Worm (Caenorhabditis elegans): Measurements from ENCODE around the gene Y39A1A.27.

Y39A1A.27 gene

DNA sequence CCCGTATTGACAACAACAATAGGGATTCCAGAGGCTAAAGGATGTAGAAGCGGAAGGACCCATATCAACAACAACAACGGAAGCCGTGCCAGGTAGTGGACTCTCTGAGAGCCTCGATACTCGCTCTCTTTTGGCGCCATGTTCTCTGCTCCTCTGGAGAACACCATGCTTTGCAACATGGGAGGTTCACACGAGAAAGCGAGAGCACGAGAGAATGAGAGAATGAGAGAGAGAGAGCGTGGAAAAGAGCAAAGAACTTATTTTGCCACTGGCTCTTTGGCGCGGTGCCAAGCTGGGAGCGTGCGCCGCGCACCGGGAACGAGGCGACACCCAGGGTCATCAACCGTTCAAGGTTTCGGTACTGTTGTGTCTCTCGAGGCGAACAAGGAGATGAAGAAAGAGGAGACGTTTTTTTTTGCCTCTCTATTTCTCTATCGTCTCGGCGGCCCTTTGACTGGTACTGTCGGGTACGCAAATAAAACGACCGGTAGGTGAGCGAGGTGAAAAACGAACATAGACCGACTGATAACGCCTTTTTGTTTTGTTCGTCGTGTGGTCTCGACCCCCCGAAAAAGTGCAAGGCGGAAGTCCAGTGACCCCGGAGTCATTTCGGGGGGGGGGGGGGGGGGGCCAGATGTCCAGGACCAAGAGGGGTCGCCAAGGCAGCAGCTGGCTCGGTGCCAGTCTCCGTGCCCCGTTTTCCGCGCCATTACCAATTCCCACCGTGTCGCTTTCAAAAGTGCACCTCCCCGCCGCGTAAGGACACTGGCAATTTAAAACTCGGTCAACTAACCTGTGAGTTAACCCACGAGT is 6.0 kb upstream of the Y39A1A.27 start, which contains the start of gene Y39A1A.10 (continued):
- TF ChIP-seq sptf-1 (tag; optimal IDR thresholded peaks at IDR 0.05): no peak

ce11 chrIII:10633403-10633674 is 5.4 kb upstream of the Y39A1A.27 start, which contains the start of gene Y39A1A.9:
Gene Y39A1A.9 (minus strand): TSS chrIII:10633501.
- TF ChIP-seq grh-1 (GFP tag; IDR thresholded peaks at IDR 0.05) (no peak), elt-3 (tag; optimal IDR thresholded peaks at IDR 0.05) (no peak), ztf-11 (tag; optimal IDR thresholded peaks at IDR 0.05) (no peak), mef-2 (tag; optimal IDR thresholded peaks at IDR 0.05) (no peak), mab-9 (GFP tag; IDR thresholded peaks at IDR 0.05) (no peak), tlp-1 (tag; optimal IDR thresholded peaks at IDR 0.05) (no peak), snpc-4 (tag; optimal IDR thresholded peaks at IDR 0.05) (no peak), egl-13 (tag; optimal IDR thresholded peaks at IDR 0.05) (no peak), lin-13 (GFP tag; optimal IDR thresholded peaks at IDR 0.05) (no peak), nhr-76 (tag; optimal IDR thresholded peaks at IDR 0.05) (no peak), fkh-8 (tag; optimal IDR thresholded peaks at IDR 0.05) (no peak), egl-27 (tag; optimal IDR thresholded peaks at IDR 0.05) (no peak), fos-1 (tag; optimal IDR thresholded peaks at IDR 0.05) (no peak), nhr-85 (tag) (no peak), efl-1 (optimal IDR thresholded peaks at IDR 0.05) (no peak), efl-1 (GFP tag; optimal IDR thresholded peaks at IDR 0.05 in 1 of 2) (no peak), lin-14 (GFP tag; optimal IDR thresholded peaks at IDR 0.05) (no peak), nhr-19 (GFP tag; conservative IDR thresholded peaks at IDR 0.05) (no peak), hlh-17 (GFP tag; optimal IDR thresholded peaks at IDR 0.05; ENCODE audit: borderline replicate concordance) (no peak), fkh-10 (GFP tag; optimal IDR thresholded peaks at IDR 0.05) (no peak)

- TF ChIP-seq lin-39 (tag; optimal IDR thresholded peaks at IDR 0.05): peak; percentile 20
- peak; percentile 51 for TF ChIP-seq sup-37 (GFP tag; optimal IDR thresholded peaks at IDR 0.05)
- no peak for TF ChIP-seq C34B4.2 (tag; optimal IDR thresholded peaks at IDR 0.05)
- no peak for TF ChIP-seq alr-1 (tag; optimal IDR thresholded peaks at IDR 0.05; ENCODE audit: borderline replicate concordance)
- peak; percentile 36 for TF ChIP-seq unc-30 (tag; optimal IDR thresholded peaks at IDR 0.05)
- TF ChIP-seq elt-3 (tag; optimal IDR thresholded peaks at IDR 0.05): peak in 2 of 6 experiments; percentile 28 to 56
- TF ChIP-seq unc-130 (tag; optimal IDR thresholded peaks at IDR 0.05): no peak
- TF ChIP-seq snu-23 (GFP tag; optimal IDR thresholded peaks at IDR 0.05): peak; percentile 86
- no peak for TF ChIP-seq nhr-12 (tag; optimal IDR thresholded peaks at IDR 0.05)
- no peak for TF ChIP-seq hpl-2 (GFP tag; optimal IDR thresholded peaks at IDR 0.05)
- peak; percentile 96 for TF ChIP-seq fkh-8 (tag; optimal IDR thresholded peaks at IDR 0.05)
- no peak for TF ChIP-seq pag-3 (tag; optimal IDR thresholded peaks at IDR 0.05; ENCODE audit: borderline replicate concordance, insufficient read depth)
- TF ChIP-seq jun-1 (tag; optimal IDR thresholded peaks at IDR 0.05): peak; percentile 87
- no peak for TF ChIP-seq vab-15 (tag; optimal IDR thresholded peaks at IDR 0.05)
- peak; percentile 78 for TF ChIP-seq C16A3.4 (tag; optimal IDR thresholded peaks at IDR 0.05)
- TF ChIP-seq tlp-1 (tag; optimal IDR thresholded peaks at IDR 0.05): no peak
- peak; percentile 7 for TF ChIP-seq pqm-1 (tag; optimal IDR thresholded peaks at IDR 0.05)
- peak; percentile 54 for TF ChIP-seq C04F5.9 (tag; optimal IDR thresholded peaks at IDR 0.05)
- no peak for TF ChIP-seq unc-62 (GFP tag; optimal IDR thresholded peaks at IDR 0.05)
- peak; percentile 51 to 70 (median 58) for TF ChIP-seq dpl-1 (GFP tag; optimal IDR thresholded peaks at IDR 0.05)
- TF ChIP-seq sptf-1 (tag; optimal IDR thresholded peaks at IDR 0.05): no peak
- peak; percentile 75 to 82 for TF ChIP-seq efl-1 (optimal IDR thresholded peaks at IDR 0.05)
- TF ChIP-seq efl-1 (GFP tag; optimal IDR thresholded peaks at IDR 0.05 in 1 of 2): peak in 1 of 2 experiments; percentile 61
- no peak for TF ChIP-seq Y116A8C.19 (tag; optimal IDR thresholded peaks at IDR 0.05; ENCODE audit: borderline replicate concordance)
- TF ChIP-seq sox-4 (tag; optimal IDR thresholded peaks at IDR 0.05): peak; percentile 57
- peak; percentile 98 for TF ChIP-seq ceh-8 (GFP tag; optimal IDR thresholded peaks at IDR 0.05)
- TF ChIP-seq elt-2 (tag; optimal IDR thresholded peaks at IDR 0.05): peak; percentile 67
- TF ChIP-seq ztf-4 (tag; optimal IDR thresholded peaks at IDR 0.05): peak; percentile 86
- peak; percentile 98 for TF ChIP-seq lin-14 (GFP tag; optimal IDR thresholded peaks at IDR 0.05)
- peak in 1 of 2 experiments; percentile 82 for TF ChIP-seq ztf-11 (tag; optimal IDR thresholded peaks at IDR 0.05)
- TF ChIP-seq pax-3 (tag; optimal IDR thresholded peaks at IDR 0.05): peak; percentile 68
- peak; percentile 7 for TF ChIP-seq nhr-237 (tag; optimal IDR thresholded peaks at IDR 0.05)
- TF ChIP-seq nhr-19 (GFP tag; conservative IDR thresholded peaks at IDR 0.05): peak; percentile 83
- TF ChIP-seq nhr-28 (tag; optimal IDR thresholded peaks at IDR 0.05): no peak
- TF ChIP-seq fos-1 (tag; optimal IDR thresholded peaks at IDR 0.05): peak; percentile 46
- TF ChIP-seq lin-13 (GFP tag; optimal IDR thresholded peaks at IDR 0.05): peak; percentile 87
These were observed 4.7 kb upstream of the Y39A1A.27 start for ce11 chrIII:10634034-10634433.

All from whole organism, L1 larva.